Fruit fly (Drosophila melanogaster): ENCODE measurements around the gene mtDNA-helicase.

Gene mtDNA-helicase

DNA sequence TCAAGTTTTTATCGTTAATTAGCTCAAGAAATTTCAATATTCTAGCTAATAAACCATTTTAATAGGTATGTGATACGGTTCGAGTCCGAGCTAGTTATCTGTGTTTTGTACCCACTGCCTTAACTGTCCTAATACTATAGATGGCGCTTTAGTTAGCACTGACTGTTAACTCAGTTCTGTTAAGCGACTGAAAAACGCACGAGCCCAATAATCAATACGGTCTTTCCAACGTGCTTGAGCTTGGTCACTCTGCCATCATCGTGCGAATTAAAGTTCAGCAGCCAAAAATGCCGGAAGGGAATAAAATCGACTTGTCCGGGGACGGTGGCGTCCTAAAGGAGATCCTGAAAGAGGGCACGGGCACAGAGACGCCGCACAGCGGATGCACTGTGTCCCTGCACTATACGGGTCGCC lies 5.4 kb downstream of the mtDNA-helicase start, which contains the start of gene Fkbp59 (continued):
- TF ChIP-seq CG4424 (GFP tag; optimal IDR thresholded peaks at IDR 0.05) (no peak), peb (GFP tag; IDR thresholded peaks at IDR 0.05) (no peak), tna (GFP tag; IDR thresholded peaks at IDR 0.05; ENCODE audit: partially characterized antibody) (peak; percentile 99), pita (GFP tag; optimal IDR thresholded peaks at IDR 0.05) (peak; percentile 88), nom (GFP tag; optimal IDR thresholded peaks at IDR 0.05) (peak; percentile 22), CG17186 (GFP tag; optimal IDR thresholded peaks at IDR 0.05) (peak; percentile 76), bab2 (GFP tag; optimal IDR thresholded peaks at IDR 0.05) (no peak), CG8281 (tag; optimal IDR thresholded peaks at IDR 0.05) (no peak), ac (GFP tag; optimal IDR thresholded peaks at IDR 0.05) (no peak), Fer1 (GFP tag; optimal IDR thresholded peaks at IDR 0.05) (no peak), lilli (GFP tag; optimal IDR thresholded peaks at IDR 0.05) (peak; percentile 18), CG4404 (GFP tag; IDR thresholded peaks at IDR 0.05) (no peak), CG13894 (tag; optimal IDR thresholded peaks at IDR 0.05) (peak; percentile 25), Asciz (GFP tag; optimal IDR thresholded peaks at IDR 0.05) (no peak), CkIIα-i1 (GFP tag; IDR thresholded peaks at IDR 0.05) (no peak), CG2116 (GFP tag; optimal IDR thresholded peaks at IDR 0.05) (peak; percentile 33), CG15514 (GFP tag; optimal IDR thresholded peaks at IDR 0.05) (peak; percentile 33), fd102C (GFP tag; optimal IDR thresholded peaks at IDR 0.05) (no peak), tup (GFP tag; optimal IDR thresholded peaks at IDR 0.05) (no peak), CG11456 (GFP tag; IDR thresholded peaks at IDR 0.05) (no peak), CG42726 (GFP tag; IDR thresholded peaks at IDR 0.05; ENCODE audit: partially characterized antibody) (peak; percentile 40; the same call in 1 of the 2 replicates), Hr51 (GFP tag; optimal IDR thresholded peaks at IDR 0.05) (peak in 1 of 2 experiments; percentile 37), MESR4 (GFP tag; optimal IDR thresholded peaks at IDR 0.05) (peak; percentile 66), vnd (GFP tag; IDR thresholded peaks at IDR 0.05; ENCODE audit: partially characterized antibody) (peak; percentile 88), Ravus (GFP tag; IDR thresholded peaks at IDR 0.05) (no peak), Rfx (GFP tag; IDR thresholded peaks at IDR 0.05) (peak; percentile 59), CG11560 (tag; IDR thresholded peaks at IDR 0.05) (no peak), CG13424 (tag; optimal IDR thresholded peaks at IDR 0.05) (no peak), CG10209 (GFP tag; optimal IDR thresholded peaks at IDR 0.05) (no peak), Stat92E (GFP tag; optimal IDR thresholded peaks at IDR 0.05) (no peak), esg (GFP tag; conservative IDR thresholded peaks at IDR 0.05) (no peak), CG16813 (GFP tag; IDR thresholded peaks at IDR 0.05; ENCODE audit: partially characterized antibody) (peak; percentile 55), pzg (GFP tag; optimal IDR thresholded peaks at IDR 0.05) (peak; percentile 78)

DNA sequence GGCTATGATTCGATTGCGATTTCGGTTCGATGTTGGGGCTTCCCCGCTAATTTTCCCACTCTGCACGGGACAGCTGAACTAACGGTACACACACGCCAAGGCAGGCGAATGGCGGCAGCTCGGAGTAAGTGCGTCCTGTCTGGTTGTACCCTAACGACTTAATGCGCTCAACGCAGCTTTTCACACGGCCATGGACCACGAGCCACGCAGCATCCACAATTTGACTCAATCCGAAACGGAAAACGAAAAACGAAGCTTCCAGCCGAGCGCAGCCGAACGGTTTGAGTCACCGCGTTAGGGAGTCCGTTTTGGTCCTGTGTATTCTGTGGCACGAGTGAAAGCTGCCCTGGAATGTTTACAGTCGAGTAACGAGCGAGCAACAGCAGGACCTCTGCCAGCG lies 7.2 kb downstream of the mtDNA-helicase start, which contains the start of gene nAChRalpha6:
TSS of gene nAChRalpha6 (minus strand) at position 165 of the 400 bp plus-strand sequence.
- no peak for TF ChIP-seq croc (GFP tag; conservative IDR thresholded peaks at IDR 0.05)
- peak; percentile 71; the same call in 1 of the 2 replicates for TF ChIP-seq Adf1 (GFP tag; IDR thresholded peaks at IDR 0.05)
- TF ChIP-seq pfk (GFP tag; optimal IDR thresholded peaks at IDR 0.05), result no peak
- TF ChIP-seq CG6683 (GFP tag; optimal IDR thresholded peaks at IDR 0.05), result no peak
- TF ChIP-seq CG8359 (GFP tag; optimal IDR thresholded peaks at IDR 0.05; ENCODE audit: borderline replicate concordance), result no peak
- TF ChIP-seq abd-A (tag; optimal IDR thresholded peaks at IDR 0.05), result peak; percentile 34
- TF ChIP-seq dysf (GFP tag; IDR thresholded peaks at IDR 0.05), result no peak
- TF ChIP-seq Mrtf (GFP tag; IDR thresholded peaks at IDR 0.05), result no peak
- no peak for TF ChIP-seq lilli (GFP tag; optimal IDR thresholded peaks at IDR 0.05)
- TF ChIP-seq CG1602 (GFP tag; optimal IDR thresholded peaks at IDR 0.05), result no peak
- TF ChIP-seq lab (GFP tag; optimal IDR thresholded peaks at IDR 0.05), result no peak
- TF ChIP-seq Deaf1 (tag; optimal IDR thresholded peaks at IDR 0.05), result peak; percentile 93
- no peak for TF ChIP-seq crol (GFP tag; IDR thresholded peaks at IDR 0.05)
- TF ChIP-seq ind (GFP tag; optimal IDR thresholded peaks at IDR 0.05), result no peak
- TF ChIP-seq Ets65A (GFP tag), result peak; percentile 10
- TF ChIP-seq Bgb (GFP tag; IDR thresholded peaks at IDR 0.05; ENCODE audit: partially characterized antibody), result peak; percentile 57; the same call in 1 of the 2 replicates
- no peak for TF ChIP-seq knrl (GFP tag; IDR thresholded peaks at IDR 0.05; ENCODE audit: partially characterized antibody)
- TF ChIP-seq CG16779 (GFP tag; IDR thresholded peaks at IDR 0.05), result no peak

All from whole organism, embryonic.